Worm (Caenorhabditis elegans) whole organism, young adult: ENCODE results near the gene col-148.
A peak's percentile ranks its signal among the peaks of the same experiment; 100 is the strongest.

Experiments
- D2030.7 ChIP-seq: fragments of 200-800 bp; sonication (Bioruptor generic); IDR thresholded peaks from 2 replicates; pipeline ENCODE4 v1.3.6; 2022; ENCODE audit warnings: missing genetic modification reagents, missing genetic modification characterization, missing compliant biosample characterization
- F57A8.1 ChIP-seq: fragments of 200-800 bp; sonication (Bioruptor generic); optimal IDR thresholded peaks from 2 replicates; lab custom pipeline; 2018; ENCODE audit warnings: mild to moderate bottlenecking, missing genetic modification characterization, moderate library complexity, missing compliant biosample characterization
- K11D2.4 ChIP-seq: fragments of 200-800 bp; sonication (Bioruptor generic); IDR thresholded peaks from 2 replicates; pipeline ENCODE4 v1.3.6; 2022; ENCODE audit warnings: missing genetic modification reagents, missing genetic modification characterization, missing compliant biosample characterization
- K12H6.12 ChIP-seq: fragments of 200-800 bp; sonication (Bioruptor generic); optimal IDR thresholded peaks from 2 replicates; lab custom pipeline; 2018; ENCODE audit warnings: mild to moderate bottlenecking, missing genetic modification characterization, missing compliant biosample characterization
- Y56A3A.18 ChIP-seq: fragments of 200-800 bp; sonication (Bioruptor generic); IDR thresholded peaks from 2 replicates; pipeline ENCODE4 v1.3.6; 2022; ENCODE audit warnings: missing genetic modification reagents, missing genetic modification characterization, missing compliant biosample characterization
- aptf-2 ChIP-seq: fragments of 200-800 bp; sonication (Bioruptor generic); conservative IDR thresholded peaks from 2 replicates; pipeline ENCODE4 v1.3.6; 2022; ENCODE audit warnings: missing genetic modification reagents, missing genetic modification characterization, missing compliant biosample characterization
- aptf-3 ChIP-seq: fragments of 200-800 bp; sonication (Bioruptor generic); IDR thresholded peaks from 2 replicates; pipeline ENCODE4 v1.3.6; 2022; ENCODE audit warnings: missing genetic modification characterization, missing compliant biosample characterization
- attf-3 ChIP-seq: fragments of 200-800 bp; sonication (Bioruptor generic); conservative IDR thresholded peaks from 2 replicates; pipeline ENCODE4 v1.3.6; 2022; ENCODE audit warnings: missing genetic modification reagents, missing genetic modification characterization, missing compliant biosample characterization
- attf-5 ChIP-seq: fragments of 200-800 bp; sonication (Bioruptor generic); optimal IDR thresholded peaks from 2 replicates; lab custom pipeline; 2018; ENCODE audit warnings: mild to moderate bottlenecking, missing genetic modification characterization, missing compliant biosample characterization
- attf-6 ChIP-seq: fragments of 200-800 bp; sonication (Bioruptor generic); IDR thresholded peaks from 2 replicates; pipeline ENCODE4 v1.3.6; 2022; ENCODE audit warnings: missing genetic modification reagents, missing genetic modification characterization, missing compliant biosample characterization
- cebp-1 ChIP-seq, 2 experiments: fragments of 200-800 bp in 1 of 2; sonication (Bioruptor generic) in 1 of 2; sonication (generic microtip) in 1 of 2; IDR thresholded peaks in 1 of 2; optimal IDR thresholded peaks in 1 of 2; 2 replicates each; pipeline versions ENCODE4 v1.3.6 to Lab custom; 2017 to 2022; ENCODE audit warnings: missing compliant biosample characterization in 2 of 2, missing genetic modification characterization in 2 of 2, mild to moderate bottlenecking in 1 of 2, missing genetic modification reagents in 1 of 2, moderate library complexity in 1 of 2
- ceh-100 ChIP-seq: fragments of 200-800 bp; sonication (Bioruptor generic); IDR thresholded peaks from 2 replicates; pipeline ENCODE4 v1.3.6; 2022; ENCODE audit warnings: missing genetic modification reagents, missing genetic modification characterization, missing compliant biosample characterization
- ceh-58 ChIP-seq: fragments of 200-800 bp; sonication (Bioruptor generic); IDR thresholded peaks from 2 replicates; pipeline ENCODE4 v1.3.6; 2022; ENCODE audit warnings: missing genetic modification characterization, missing compliant biosample characterization
- hrde-1 ChIP-seq: sonication (generic microtip); optimal IDR thresholded peaks from 2 replicates; lab custom pipeline; 2016; ENCODE audit warnings: missing genetic modification characterization, mild to moderate bottlenecking, missing compliant biosample characterization, moderate library complexity, missing genotype, missing genetic modification reagents, borderline replicate concordance
- lin-26 ChIP-seq: fragments of 200-800 bp; sonication (Bioruptor generic); IDR thresholded peaks from 2 replicates; pipeline ENCODE4 v1.3.6; 2022; ENCODE audit warnings: missing genetic modification reagents, missing genetic modification characterization, missing compliant biosample characterization
- lin-35 ChIP-seq, 3 experiments: fragments of 150-350 bp in 2 of 3; sonication (generic microtip) in 1 of 3; optimal IDR thresholded peaks; 2 replicates each; lab custom pipeline; 2014 to 2018; ENCODE audit warnings: missing biosample characterization in 3 of 3, missing genetic modification characterization in 3 of 3, missing genetic modification reagents in 3 of 3
- lin-40 ChIP-seq: sonication (generic microtip); optimal IDR thresholded peaks from 2 replicates; lab custom pipeline; 2016; ENCODE audit warnings: missing genetic modification characterization, mild to moderate bottlenecking, missing compliant biosample characterization, missing genotype, missing genetic modification reagents
- lir-1 ChIP-seq: fragments of 200-800 bp; sonication (Bioruptor generic); conservative IDR thresholded peaks from 2 replicates; pipeline ENCODE4 v1.3.6; 2022; ENCODE audit warnings: missing genetic modification reagents, missing genetic modification characterization, missing compliant biosample characterization
- madf-10 ChIP-seq: sonication (generic microtip); optimal IDR thresholded peaks from 2 replicates; lab custom pipeline; 2016; ENCODE audit warnings: mild to moderate bottlenecking, missing genetic modification characterization, missing compliant biosample characterization
- madf-8 ChIP-seq: fragments of 200-800 bp; sonication (Bioruptor generic); conservative IDR thresholded peaks from 2 replicates; pipeline ENCODE4 v1.3.6; 2022; ENCODE audit warnings: missing genetic modification reagents, missing genetic modification characterization, missing compliant biosample characterization
- mxl-1 ChIP-seq: sonication (generic microtip); optimal IDR thresholded peaks from 2 replicates; lab custom pipeline; 2016; ENCODE audit warnings: missing genetic modification characterization, missing compliant biosample characterization
- nfya-2 ChIP-seq: fragments of 200-800 bp; sonication (Bioruptor generic); IDR thresholded peaks from 2 replicates; pipeline ENCODE4 v1.3.6; 2022; ENCODE audit warnings: missing genetic modification reagents, missing genetic modification characterization, missing compliant biosample characterization
- nhr-120 ChIP-seq: fragments of 200-800 bp; sonication (Bioruptor generic); IDR thresholded peaks from 2 replicates; pipeline ENCODE4 v1.3.6; 2022; ENCODE audit warnings: missing genetic modification characterization, missing compliant biosample characterization
- nhr-27 ChIP-seq: fragments of 200-800 bp; sonication (Bioruptor generic); optimal IDR thresholded peaks from 2 replicates; lab custom pipeline; 2018; ENCODE audit warnings: mild to moderate bottlenecking, missing genetic modification characterization, moderate library complexity, missing compliant biosample characterization
- pbrm-1 ChIP-seq: fragments of 200-800 bp; sonication (Bioruptor generic); IDR thresholded peaks from 2 replicates; pipeline ENCODE4 v1.3.6; 2022; ENCODE audit warnings: missing genetic modification reagents, missing genetic modification characterization, missing compliant biosample characterization
- sdz-38 ChIP-seq: sonication (generic microtip); optimal IDR thresholded peaks from 2 replicates; lab custom pipeline; 2016; ENCODE audit warnings: missing genotype, missing genetic modification characterization, missing compliant biosample characterization
- snpc-4 ChIP-seq, 5 experiments: fragments of 150-350 bp in 1 of 5; sonication (generic microtip) in 4 of 5; optimal IDR thresholded peaks; 2 replicates each; lab custom pipeline; 2014 to 2018; ENCODE audit warnings: missing genetic modification characterization in 5 of 5, missing biosample characterization in 3 of 5, antibody characterized with exemption in 2 of 5, mild to moderate bottlenecking in 2 of 5, missing compliant biosample characterization in 2 of 5, missing genotype in 2 of 5, moderate library complexity in 2 of 5, missing genetic modification reagents in 1 of 5
- tbx-9 ChIP-seq: sonication (generic microtip); optimal IDR thresholded peaks from 2 replicates; lab custom pipeline; 2016; ENCODE audit warnings: borderline replicate concordance, missing genetic modification characterization, inconsistent platforms, missing compliant biosample characterization
- tlf-1 ChIP-seq: fragments of 200-800 bp; sonication (Bioruptor generic); optimal IDR thresholded peaks from 2 replicates; lab custom pipeline; 2018; ENCODE audit warnings: mild to moderate bottlenecking, missing genetic modification characterization, missing compliant biosample characterization
- unc-62 ChIP-seq: fragments of 150-350 bp; optimal IDR thresholded peaks from 2 replicates; lab custom pipeline; 2014; ENCODE audit warnings: missing biosample characterization, missing genetic modification reagents, missing genetic modification characterization
- ztf-22 ChIP-seq: fragments of 200-800 bp; sonication (Bioruptor generic); optimal IDR thresholded peaks from 2 replicates; lab custom pipeline; 2018; ENCODE audit warnings: mild to moderate bottlenecking, missing genetic modification characterization, moderate library complexity, missing compliant biosample characterization
- ztf-26 ChIP-seq: sonication (generic microtip); optimal IDR thresholded peaks from 2 replicates; lab custom pipeline; 2017; ENCODE audit warnings: missing genetic modification characterization, missing compliant biosample characterization

col-148 gene

ce11 chrV:10266050-10266449, 24.5 kb downstream of the col-148 start:
- TF ChIP-seq hrde-1 (no peak), ceh-58 (no peak), lin-35 (GFP tag; optimal IDR thresholded peaks at IDR 0.05; lab: Kevin White, UChicago) (no peak), tbx-9 (tag; lab: Kevin White, UChicago) (no peak), madf-10 (tag; lab: Kevin White, UChicago) (no peak), aptf-3 (GFP tag; lab: Robert Waterston, UW) (no peak), Y56A3A.18 (GFP tag; lab: Robert Waterston, UW) (no peak), K11D2.4 (GFP tag; lab: Robert Waterston, UW) (no peak), ztf-26 (tag; lab: Kevin White, UChicago) (no peak), lin-26 (GFP tag; lab: Robert Waterston, UW) (no peak), lir-1 (GFP tag; lab: Robert Waterston, UW) (no peak), attf-3 (GFP tag; lab: Robert Waterston, UW) (no peak), mxl-1 (tag; lab: Kevin White, UChicago) (no peak)

- TF ChIP-seq unc-62 (GFP tag; lab: Kevin White, UChicago), result no peak
- no peak for TF ChIP-seq lin-40 (tag; lab: Kevin White, UChicago)
- TF ChIP-seq sdz-38 (tag; lab: Kevin White, UChicago), result no peak
- no peak for TF ChIP-seq madf-8 (GFP tag; lab: Robert Waterston, UW)
- TF ChIP-seq nhr-120 (GFP tag; lab: Robert Waterston, UW), result no peak
- TF ChIP-seq tlf-1 (GFP tag; lab: Kevin White, UChicago), result no peak
- no peak for TF ChIP-seq F57A8.1 (GFP tag; lab: Kevin White, UChicago)
- no peak for TF ChIP-seq attf-6 (GFP tag; lab: Robert Waterston, UW)
- no peak for TF ChIP-seq ceh-100 (GFP tag; lab: Robert Waterston, UW)
- no peak for TF ChIP-seq nfya-2 (GFP tag; lab: Robert Waterston, UW)
- no peak for TF ChIP-seq ceh-58
- no peak for TF ChIP-seq pbrm-1 (GFP tag; lab: Robert Waterston, UW)
- no peak for TF ChIP-seq nhr-27 (tag; lab: Kevin White, UChicago)
- no peak for TF ChIP-seq D2030.7 (GFP tag; lab: Robert Waterston, UW)
Observed at ce11 chrV:10270214-10270613, 28.7 kb downstream of the col-148 start, which contains the start of gene ric-4. Gene ric-4, minus strand, starts transcription at chrV:10270314.

ce11 chrV:10273837-10274236, 32.3 kb downstream of the col-148 start:
- TF ChIP-seq ztf-22 (GFP tag; lab: Kevin White, UChicago) (no peak), aptf-2 (no peak), attf-5 (GFP tag; lab: Kevin White, UChicago) (peak; percentile 0), cebp-1 (GFP tag; IDR thresholded peaks at IDR 0.05; lab: Robert Waterston, UW) (0 out of 2 replicates have a peak, but pooled peaks have one; percentile 3), cebp-1 (tag; optimal IDR thresholded peaks at IDR 0.05; lab: Kevin White, UChicago) (peak; percentile 18), lin-35 (GFP tag; optimal IDR thresholded peaks at IDR 0.05; lab: Kevin White, UChicago) (peak in 1 of 3 experiments; percentile 45), lin-40 (tag; lab: Kevin White, UChicago) (peak; percentile 39), K12H6.12 (tag; lab: Kevin White, UChicago) (peak; percentile 26)

ce11 chrV:10275619-10276018, 34.1 kb downstream of the col-148 start, which contains the start of gene Y22F5A.11:
Gene Y22F5A.11, minus strand, starts transcription at chrV:10275646.
- TF ChIP-seq snpc-4 (GFP tag; optimal IDR thresholded peaks at IDR 0.05; lab: Kevin White, UChicago) (no peak), snpc-4 (tag; optimal IDR thresholded peaks at IDR 0.05; lab: Kevin White, UChicago) (peak in 2 of 4 experiments; percentile 2 to 68), aptf-3 (GFP tag; lab: Robert Waterston, UW) (no peak)
